Fruit fly (Drosophila melanogaster) S2 (cell line): ENCODE results near the gene CG15296.

Source experiments
- CG8478 ChIP-seq: fragments of >200 bp; optimal IDR thresholded peaks from 2 replicates; lab custom pipeline; 2018
- CTCF ChIP-seq, 2 experiments: fragments of >200 bp; optimal IDR thresholded peaks; 2 replicates each; lab custom pipeline; 2018

DNA sequence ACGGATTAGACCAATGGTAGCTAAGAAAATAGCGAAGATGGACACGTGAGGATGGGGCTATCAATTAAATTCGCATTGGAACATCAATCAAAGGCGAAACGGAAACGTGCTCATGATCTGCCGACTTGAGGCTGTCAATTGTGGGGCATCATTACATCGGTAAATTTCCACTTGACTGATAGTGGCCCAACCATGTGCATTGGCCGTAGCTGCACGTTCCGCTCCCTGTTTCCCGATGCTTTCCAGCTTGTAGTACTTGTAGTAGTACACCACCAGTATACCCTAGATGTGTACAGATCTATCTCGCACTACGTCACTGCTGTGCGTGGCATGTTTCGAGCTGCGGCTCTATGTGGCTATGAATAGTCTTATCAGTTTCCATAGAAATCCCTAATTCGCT is 32.9 kb upstream of the CG15296 start:
- TF ChIP-seq CTCF (optimal IDR thresholded peaks at IDR 0.05; lab: Kevin White, UChicago) = no peak
- no peak for TF ChIP-seq CG8478 (lab: Kevin White, UChicago)
